Worm (Caenorhabditis elegans) whole organism, L1 larva: ENCODE results near the gene Y66C5A.2.

Experiments used
- aha-1 ChIP-seq: fragments of 150-350 bp; optimal IDR thresholded peaks from 2 replicates; lab custom pipeline; 2014; ENCODE audit warnings: missing biosample characterization, missing genetic modification characterization
- ceh-82 ChIP-seq, 3 experiments: fragments of 150-350 bp in 1 of 3; sonication (generic microtip) in 2 of 3; optimal IDR thresholded peaks; 2 replicates each; lab custom pipeline; 2014 to 2017; ENCODE audit warnings: missing biosample characterization in 3 of 3, missing genetic modification characterization in 3 of 3
- efl-1 ChIP-seq, 4 experiments: fragments of 150-350 bp; optimal IDR thresholded peaks in 3 of 4; peaks in 1 of 4; 1 replicate in 1 of 4; 2 replicates in 3 of 4; lab custom pipeline; 2014; ENCODE audit warnings: missing biosample characterization in 2 of 4, missing genetic modification characterization in 2 of 4, missing genetic modification reagents in 2 of 4
- lin-13 ChIP-seq: fragments of 150-350 bp; optimal IDR thresholded peaks from 2 replicates; lab custom pipeline; 2014; ENCODE audit warnings: missing biosample characterization, missing genetic modification reagents, missing genetic modification characterization
- nhr-11 ChIP-seq: fragments of 150-350 bp; optimal IDR thresholded peaks from 2 replicates; lab custom pipeline; 2014; ENCODE audit warnings: missing biosample characterization, missing genetic modification characterization
- nhr-12 ChIP-seq: sonication (generic microtip); optimal IDR thresholded peaks from 2 replicates; lab custom pipeline; 2017; ENCODE audit warnings: missing biosample characterization, missing genetic modification characterization
- snpc-4 ChIP-seq: fragments of 150-350 bp; optimal IDR thresholded peaks from 2 replicates; lab custom pipeline; 2014; ENCODE audit warnings: missing biosample characterization, missing genetic modification characterization
- sox-4 ChIP-seq: sonication (generic microtip); optimal IDR thresholded peaks from 2 replicates; lab custom pipeline; 2016; ENCODE audit warnings: missing genetic modification characterization, missing compliant biosample characterization
- sup-37 ChIP-seq: fragments of 200-800 bp; sonication (Bioruptor generic); optimal IDR thresholded peaks from 2 replicates; lab custom pipeline; 2018; ENCODE audit warnings: mild to moderate bottlenecking, missing genetic modification characterization, missing compliant biosample characterization
- tlp-1 ChIP-seq: fragments of 150-350 bp; optimal IDR thresholded peaks from 2 replicates; lab custom pipeline; 2014; ENCODE audit warnings: missing biosample characterization, missing genetic modification characterization

DNA sequence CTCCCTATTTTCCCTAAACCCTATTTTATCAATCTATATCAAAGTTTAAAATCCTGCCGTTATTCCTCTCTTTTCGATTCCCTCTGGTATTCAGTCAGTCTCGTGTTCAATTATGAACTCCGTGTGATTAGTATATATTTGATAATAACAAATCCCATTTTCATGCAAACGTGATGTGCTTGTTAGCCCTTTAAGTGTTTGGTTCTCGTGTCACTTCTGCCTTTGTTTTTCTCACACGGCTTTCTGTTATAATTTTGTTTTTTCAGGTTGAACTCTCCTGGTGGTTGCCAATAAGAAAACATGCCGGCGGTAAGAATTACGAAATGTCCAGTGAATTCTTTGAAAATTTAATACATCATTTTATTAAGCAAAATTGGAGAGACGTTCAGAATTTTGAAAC is 6.0 kb downstream of the Y66C5A.2 start, which contains the start of gene M163.21:
- TF ChIP-seq nhr-12 (tag; lab: Kevin White, UChicago) = no peak
- no peak for TF ChIP-seq sup-37 (GFP tag; lab: Kevin White, UChicago)
- TF ChIP-seq lin-13 (GFP tag; lab: Kevin White, UChicago) = no peak
- no peak for TF ChIP-seq tlp-1 (tag; lab: Kevin White, UChicago)
- TF ChIP-seq aha-1 (tag; lab: Kevin White, UChicago) = no peak
- no peak for TF ChIP-seq snpc-4 (tag; lab: Kevin White, UChicago)
- no peak for TF ChIP-seq ceh-82 (tag; optimal IDR thresholded peaks at IDR 0.05; lab: Kevin White, UChicago)
- TF ChIP-seq efl-1 (optimal IDR thresholded peaks at IDR 0.05; lab: Kevin White, UChicago) = no peak
- no peak for TF ChIP-seq efl-1 (GFP tag; optimal IDR thresholded peaks at IDR 0.05 in 1 of 2; lab: Kevin White, UChicago)
- no peak for TF ChIP-seq nhr-11 (tag; lab: Kevin White, UChicago)
- no peak for TF ChIP-seq sox-4 (tag; lab: Kevin White, UChicago)
